Worm (Caenorhabditis elegans) whole organism, L1 larva: ENCODE results near the gene C44B11.1.
A peak's percentile ranks its signal among the peaks of the same experiment; 100 is the strongest.

Experiments used
- C16A3.4 ChIP-seq: fragments of 150-350 bp; optimal IDR thresholded peaks from 2 replicates; lab custom pipeline; 2014; ENCODE audit warnings: missing biosample characterization, missing genetic modification characterization
- C34B4.2 ChIP-seq: sonication (generic microtip); optimal IDR thresholded peaks from 2 replicates; lab custom pipeline; 2017; ENCODE audit warnings: mild to moderate bottlenecking, missing genetic modification characterization, missing compliant biosample characterization
- alr-1 ChIP-seq: fragments of 200-800 bp; sonication (Bioruptor generic); optimal IDR thresholded peaks from 2 replicates; lab custom pipeline; 2018; ENCODE audit warnings: borderline replicate concordance, mild to moderate bottlenecking, missing genetic modification characterization, missing compliant biosample characterization
- ceh-63 ChIP-seq: fragments of 200-800 bp; sonication (Bioruptor generic); optimal IDR thresholded peaks from 2 replicates; lab custom pipeline; 2018; ENCODE audit warnings: mild to moderate bottlenecking, missing genetic modification characterization, missing compliant biosample characterization
- ceh-8 ChIP-seq: fragments of 200-800 bp; sonication (Bioruptor generic); optimal IDR thresholded peaks from 2 replicates; lab custom pipeline; 2018; ENCODE audit warnings: mild to moderate bottlenecking, missing genetic modification characterization, moderate library complexity, missing compliant biosample characterization
- ceh-90 ChIP-seq: sonication (generic microtip); optimal IDR thresholded peaks from 2 replicates; lab custom pipeline; 2016; ENCODE audit warnings: missing genetic modification characterization, missing compliant biosample characterization
- ces-1 ChIP-seq: fragments of 150-350 bp; optimal IDR thresholded peaks from 2 replicates; lab custom pipeline; 2014; ENCODE audit warnings: missing biosample characterization, missing genetic modification reagents, missing genetic modification characterization
- efl-1 ChIP-seq, 4 experiments: fragments of 150-350 bp; optimal IDR thresholded peaks in 3 of 4; peaks in 1 of 4; 1 replicate in 1 of 4; 2 replicates in 3 of 4; lab custom pipeline; 2014; ENCODE audit warnings: missing biosample characterization in 2 of 4, missing genetic modification characterization in 2 of 4, missing genetic modification reagents in 2 of 4
- egl-13 ChIP-seq: sonication (generic microtip); optimal IDR thresholded peaks from 2 replicates; lab custom pipeline; 2016; ENCODE audit warnings: missing genotype, missing genetic modification reagents, missing genetic modification characterization, missing compliant biosample characterization
- elt-3 ChIP-seq, 6 experiments: fragments of 150-350 bp in 1 of 6; sonication (generic microtip); optimal IDR thresholded peaks; 2 replicates each; lab custom pipeline; 2017 to 2018; ENCODE audit warnings: missing biosample characterization in 6 of 6, missing genetic modification characterization in 6 of 6, inconsistent platforms in 1 of 6
- fkh-10 ChIP-seq: sonication (generic microtip); optimal IDR thresholded peaks from 2 replicates; lab custom pipeline; 2017; ENCODE audit warnings: missing biosample characterization, missing genetic modification reagents, missing genetic modification characterization
- grh-1 ChIP-seq: fragments of 200-800 bp; sonication (Bioruptor generic); IDR thresholded peaks from 2 replicates; pipeline ENCODE4 v1.3.6; 2022; ENCODE audit warnings: missing genetic modification reagents, missing genetic modification characterization, missing compliant biosample characterization
- irx-1 ChIP-seq: sonication (generic microtip); optimal IDR thresholded peaks from 2 replicates; lab custom pipeline; 2016; ENCODE audit warnings: missing genetic modification characterization, missing compliant biosample characterization
- jun-1 ChIP-seq: fragments of 150-350 bp; optimal IDR thresholded peaks from 2 replicates; lab custom pipeline; 2014; ENCODE audit warnings: missing biosample characterization, missing genetic modification reagents, missing genetic modification characterization
- lin-39 ChIP-seq: fragments of 150-350 bp; optimal IDR thresholded peaks from 2 replicates; lab custom pipeline; 2014; ENCODE audit warnings: missing biosample characterization, missing genetic modification reagents, missing genetic modification characterization
- lsy-2 ChIP-seq, 2 experiments: fragments of 150-350 bp; optimal IDR thresholded peaks; 2 replicates each; lab custom pipeline; 2014; ENCODE audit warnings: missing biosample characterization in 2 of 2, missing genetic modification characterization in 2 of 2
- mab-9 ChIP-seq: fragments of 200-800 bp; sonication (Bioruptor generic); IDR thresholded peaks from 2 replicates; pipeline ENCODE4 v1.3.6; 2022; ENCODE audit warnings: missing genetic modification reagents, missing genetic modification characterization, missing compliant biosample characterization
- mdl-1 ChIP-seq, 2 experiments: fragments of 150-350 bp; optimal IDR thresholded peaks; 2 replicates each; lab custom pipeline; 2014 to 2017; ENCODE audit warnings: missing biosample characterization in 2 of 2, missing genetic modification characterization in 2 of 2, inconsistent platforms in 1 of 2
- mef-2 ChIP-seq: fragments of 150-350 bp; optimal IDR thresholded peaks from 2 replicates; lab custom pipeline; 2014; ENCODE audit warnings: missing biosample characterization, missing genetic modification characterization
- nhr-11 ChIP-seq: fragments of 150-350 bp; optimal IDR thresholded peaks from 2 replicates; lab custom pipeline; 2014; ENCODE audit warnings: missing biosample characterization, missing genetic modification characterization
- nhr-19 ChIP-seq: fragments of 200-800 bp; sonication (Bioruptor generic); conservative IDR thresholded peaks from 2 replicates; pipeline ENCODE4 v1.3.6; 2022; ENCODE audit warnings: missing genetic modification characterization, missing compliant biosample characterization
- nhr-20 ChIP-seq: sonication (generic microtip); optimal IDR thresholded peaks from 2 replicates; lab custom pipeline; 2016; ENCODE audit warnings: mild to moderate bottlenecking, missing genetic modification characterization, missing compliant biosample characterization
- nhr-28 ChIP-seq: fragments of 150-350 bp; optimal IDR thresholded peaks from 2 replicates; lab custom pipeline; 2014; ENCODE audit warnings: missing biosample characterization, missing genetic modification characterization
- nhr-71 ChIP-seq: sonication (generic microtip); optimal IDR thresholded peaks from 2 replicates; lab custom pipeline; 2016; ENCODE audit warnings: mild to moderate bottlenecking, missing genetic modification characterization, moderate library complexity, missing compliant biosample characterization
- nhr-77 ChIP-seq: fragments of 150-350 bp; optimal IDR thresholded peaks from 2 replicates; lab custom pipeline; 2014; ENCODE audit warnings: missing biosample characterization, missing genetic modification characterization
- pqm-1 ChIP-seq: sonication (generic microtip); optimal IDR thresholded peaks from 3 replicates; lab custom pipeline; 2017; ENCODE audit warnings: missing biosample characterization, missing genetic modification characterization
- rnt-1 ChIP-seq: sonication (generic microtip); optimal IDR thresholded peaks from 2 replicates; lab custom pipeline; 2016; ENCODE audit warnings: mild to moderate bottlenecking, missing genetic modification characterization, moderate library complexity, missing compliant biosample characterization
- snu-23 ChIP-seq: sonication (generic microtip); optimal IDR thresholded peaks from 2 replicates; lab custom pipeline; 2016; ENCODE audit warnings: missing genetic modification characterization, missing compliant biosample characterization
- sox-4 ChIP-seq: sonication (generic microtip); optimal IDR thresholded peaks from 2 replicates; lab custom pipeline; 2016; ENCODE audit warnings: missing genetic modification characterization, missing compliant biosample characterization
- sptf-1 ChIP-seq: fragments of 150-350 bp; optimal IDR thresholded peaks from 2 replicates; lab custom pipeline; 2014; ENCODE audit warnings: missing biosample characterization, missing genetic modification characterization
- tlp-1 ChIP-seq: fragments of 150-350 bp; optimal IDR thresholded peaks from 2 replicates; lab custom pipeline; 2014; ENCODE audit warnings: missing biosample characterization, missing genetic modification characterization
- unc-62 ChIP-seq: fragments of 150-350 bp; optimal IDR thresholded peaks from 2 replicates; lab custom pipeline; 2014; ENCODE audit warnings: missing biosample characterization, missing genetic modification reagents, missing genetic modification characterization
- unc-98 ChIP-seq: fragments of 200-800 bp; sonication (Bioruptor generic); IDR thresholded peaks from 2 replicates; pipeline ENCODE4 v1.3.6; 2022; ENCODE audit warnings: missing genetic modification characterization, missing compliant biosample characterization

C44B11.1 gene

ce11 chrIII:3200563-3200962 is 45.5 kb downstream of the C44B11.1 start (continued):
- TF ChIP-seq lin-39 = peak; percentile 21
- TF ChIP-seq snu-23 (GFP tag; lab: Kevin White, UChicago) = peak; percentile 36
- TF ChIP-seq jun-1 = no peak
- peak; percentile 41 for TF ChIP-seq nhr-71 (tag; lab: Kevin White, UChicago)
- TF ChIP-seq fkh-10 = no peak
- TF ChIP-seq mef-2 (tag; lab: Kevin White, UChicago) = no peak
- TF ChIP-seq irx-1 = no peak
- peak; percentile 77 for TF ChIP-seq rnt-1 (tag; lab: Kevin White, UChicago)
- no peak for TF ChIP-seq sptf-1
- TF ChIP-seq nhr-28 = no peak
- TF ChIP-seq pqm-1 (tag; lab: Kevin White, UChicago) = no peak
- TF ChIP-seq nhr-11 (tag; lab: Kevin White, UChicago) = no peak
- TF ChIP-seq sox-4 (tag; lab: Kevin White, UChicago) = no peak
- TF ChIP-seq ceh-90 (tag; lab: Kevin White, UChicago) = no peak
- TF ChIP-seq lsy-2 (tag; optimal IDR thresholded peaks at IDR 0.05; lab: Kevin White, UChicago) = peak in 1 of 2 experiments; percentile 10
- no peak for TF ChIP-seq nhr-20 (tag; lab: Kevin White, UChicago)
- TF ChIP-seq elt-3 (tag; optimal IDR thresholded peaks at IDR 0.05; lab: Kevin White, UChicago) = no peak
- no peak for TF ChIP-seq grh-1 (GFP tag; lab: Robert Waterston, UW)
- TF ChIP-seq nhr-77 (tag; lab: Kevin White, UChicago) = no peak
- no peak for TF ChIP-seq tlp-1 (tag; lab: Kevin White, UChicago)
- no peak for TF ChIP-seq ceh-8 (GFP tag; lab: Kevin White, UChicago)
- no peak for TF ChIP-seq mdl-1 (tag; optimal IDR thresholded peaks at IDR 0.05; lab: Kevin White, UChicago)
- no peak for TF ChIP-seq unc-62 (GFP tag; lab: Kevin White, UChicago)
- TF ChIP-seq C34B4.2 (tag; lab: Kevin White, UChicago) = no peak
- no peak for TF ChIP-seq alr-1
- TF ChIP-seq nhr-19 = peak; percentile 14
- TF ChIP-seq mab-9 (GFP tag; lab: Robert Waterston, UW) = no peak
- no peak for TF ChIP-seq egl-13 (tag; lab: Kevin White, UChicago)
- TF ChIP-seq C16A3.4 (tag; lab: Kevin White, UChicago) = no peak
- no peak for TF ChIP-seq efl-1 (optimal IDR thresholded peaks at IDR 0.05; lab: Kevin White, UChicago)
- no peak for TF ChIP-seq efl-1 (GFP tag; optimal IDR thresholded peaks at IDR 0.05 in 1 of 2; lab: Kevin White, UChicago)
- 0 out of 2 replicates have a peak, but pooled peaks have one; percentile 28 for TF ChIP-seq unc-98 (GFP tag; lab: Robert Waterston, UW)
- TF ChIP-seq ceh-63 (GFP tag; lab: Kevin White, UChicago) = no peak
- TF ChIP-seq, all 84 proteins: peak for 9

DNA sequence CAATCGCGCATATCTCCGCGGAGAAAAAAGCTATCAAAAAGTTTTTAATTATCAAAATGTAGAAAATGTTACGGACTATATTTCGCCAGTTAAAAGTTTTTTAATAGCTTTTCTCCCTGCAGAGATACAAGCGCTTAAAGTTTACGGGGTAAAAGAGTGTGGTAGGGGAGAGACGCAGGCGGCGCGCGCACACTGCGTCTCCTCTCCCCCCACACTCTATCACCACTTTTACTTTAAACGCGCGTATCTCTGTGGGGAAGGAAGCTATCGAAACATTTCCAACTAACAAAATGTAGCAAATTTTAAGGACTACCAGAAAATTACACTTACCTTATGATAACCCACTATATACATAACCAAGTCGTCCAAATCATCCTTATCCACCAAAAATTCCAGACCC is 48.5 kb downstream of the C44B11.1 start:
- TF ChIP-seq ces-1 (GFP tag; lab: Kevin White, UChicago) (no peak), efl-1 (optimal IDR thresholded peaks at IDR 0.05; lab: Kevin White, UChicago) (no peak), efl-1 (GFP tag; optimal IDR thresholded peaks at IDR 0.05 in 1 of 2; lab: Kevin White, UChicago) (peak in 1 of 2 experiments; percentile 57), lsy-2 (tag; optimal IDR thresholded peaks at IDR 0.05; lab: Kevin White, UChicago) (no peak)
